Worm (Caenorhabditis elegans): Measurements from ENCODE around the gene frpr-21.
A peak's percentile ranks its signal among the peaks of the same experiment; 100 is the strongest.

frpr-21 gene

DNA sequence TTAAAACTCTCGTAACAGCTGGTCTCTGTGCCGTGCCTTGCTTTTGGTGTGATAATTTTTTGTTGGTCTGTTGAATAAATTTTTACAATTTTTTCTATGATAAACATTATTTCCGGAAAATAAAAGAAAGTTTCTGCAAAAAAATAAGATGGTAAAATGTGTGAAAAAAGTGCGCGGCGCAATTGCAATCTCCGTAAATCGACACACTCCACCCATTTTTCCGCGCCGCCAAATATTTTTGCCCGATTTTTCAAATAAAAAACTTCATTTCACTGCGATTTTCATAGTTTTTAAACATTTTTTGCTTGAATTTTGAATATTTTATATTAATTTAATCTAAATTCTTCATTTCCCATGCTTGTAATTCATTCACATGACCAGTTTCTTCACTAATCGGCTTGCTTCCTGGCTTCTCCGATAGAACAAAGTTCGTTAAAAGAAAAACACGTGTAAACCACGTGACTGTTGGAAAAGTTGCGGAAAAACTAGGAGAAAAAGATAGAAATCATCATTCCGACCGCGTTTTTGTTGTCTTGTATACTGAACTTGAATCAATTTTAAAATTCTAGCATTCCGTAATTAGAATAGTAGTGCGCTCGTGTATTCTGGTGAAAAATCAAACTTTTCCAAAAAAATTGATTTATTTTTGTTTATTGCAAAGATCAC is 33.7 kb downstream of the frpr-21 start (continued):
- TF ChIP-seq atf-7 (tag; optimal IDR thresholded peaks at IDR 0.05) (no peak), hmg-1.2 (GFP tag; IDR thresholded peaks at IDR 0.05) (peak; percentile 43), let-607 (tag; optimal IDR thresholded peaks at IDR 0.05) (peak in 1 of 2 experiments; percentile 35), ama-1 (optimal IDR thresholded peaks at IDR 0.05) (peak; percentile 44), ama-1 (GFP tag; optimal IDR thresholded peaks at IDR 0.05) (peak in 1 of 2 experiments; percentile 16), egl-18 (GFP tag; IDR thresholded peaks at IDR 0.05) (no peak), nfyb-1 (GFP tag; IDR thresholded peaks at IDR 0.05) (0 out of 2 replicates have a peak, but pooled peaks have one; percentile 14), rpc-1 (optimal IDR thresholded peaks at IDR 0.05) (peak; percentile 33), rpc-1 (tag; optimal IDR thresholded peaks at IDR 0.05) (no peak), lin-54 (GFP tag; optimal IDR thresholded peaks at IDR 0.05) (peak; percentile 62), ekl-4 (GFP tag; IDR thresholded peaks at IDR 0.05) (peak; percentile 26; the same call in 1 of the 2 replicates), fkh-3 (tag; optimal IDR thresholded peaks at IDR 0.05) (no peak), lin-40 (tag; optimal IDR thresholded peaks at IDR 0.05) (peak; percentile 59), ceh-100 (GFP tag; IDR thresholded peaks at IDR 0.05) (peak; percentile 74), B0336.3 (GFP tag; IDR thresholded peaks at IDR 0.05) (peak; percentile 39; the same call in 1 of the 2 replicates), ztf-26 (tag; optimal IDR thresholded peaks at IDR 0.05) (no peak), ceh-79 (tag; optimal IDR thresholded peaks at IDR 0.05) (no peak), mel-28 (tag; optimal IDR thresholded peaks at IDR 0.05; ENCODE audit: borderline replicate concordance) (no peak), tbp1 (GFP tag; optimal IDR thresholded peaks at IDR 0.05) (peak; percentile 58), snpc-1.1 (tag; optimal IDR thresholded peaks at IDR 0.05; ENCODE audit: insufficient read depth) (peak; percentile 20), F33H1.4 (GFP tag; IDR thresholded peaks at IDR 0.05) (peak; percentile 51), snpc-1.3 (tag; optimal IDR thresholded peaks at IDR 0.05; ENCODE audit: insufficient read depth) (peak; percentile 78), nhr-120 (GFP tag; IDR thresholded peaks at IDR 0.05) (no peak), cebp-1 (GFP tag; IDR thresholded peaks at IDR 0.05) (no peak), cebp-1 (tag; optimal IDR thresholded peaks at IDR 0.05) (peak; percentile 68), madf-6 (GFP tag; IDR thresholded peaks at IDR 0.05) (peak; percentile 66), zfh-2 (GFP tag; conservative IDR thresholded peaks at IDR 0.05) (no peak), repo-1 (tag; optimal IDR thresholded peaks at IDR 0.05) (peak; percentile 56), ztf-18 (tag; optimal IDR thresholded peaks at IDR 0.05) (peak; percentile 45), bed-2 (GFP tag; IDR thresholded peaks at IDR 0.05) (no peak), efl-1 (GFP tag; optimal IDR thresholded peaks at IDR 0.05) (peak; percentile 2), D2030.7 (GFP tag; IDR thresholded peaks at IDR 0.05) (peak; percentile 56), snpc-3.4 (tag; optimal IDR thresholded peaks at IDR 0.05) (peak; percentile 36), Y67H2A.10 (GFP tag; conservative IDR thresholded peaks at IDR 0.05) (no peak), pha-4 (tag; optimal IDR thresholded peaks at IDR 0.05) (peak; percentile 54), K11D2.4 (GFP tag; IDR thresholded peaks at IDR 0.05) (no peak), F55B11.4 (tag; optimal IDR thresholded peaks at IDR 0.05; ENCODE audit: borderline replicate concordance, insufficient read depth) (no peak), aptf-2 (GFP tag; conservative IDR thresholded peaks at IDR 0.05) (no peak), nhr-80 (tag; optimal IDR thresholded peaks at IDR 0.05) (peak; percentile 26), lsl-1 (GFP tag; optimal IDR thresholded peaks at IDR 0.05) (peak; percentile 57), Y53F4B.3 (GFP tag; IDR thresholded peaks at IDR 0.05) (no peak), tbx-9 (tag; optimal IDR thresholded peaks at IDR 0.05; ENCODE audit: borderline replicate concordance) (no peak), ets-4 (GFP tag; optimal IDR thresholded peaks at IDR 0.05) (no peak), him-1 (tag; optimal IDR thresholded peaks at IDR 0.05) (no peak), nhr-27 (tag; optimal IDR thresholded peaks at IDR 0.05) (no peak), F49E8.2 (tag; optimal IDR thresholded peaks at IDR 0.05; ENCODE audit: insufficient read depth) (peak; percentile 28), K12H6.12 (tag; optimal IDR thresholded peaks at IDR 0.05) (peak; percentile 32), mcd-1 (GFP tag; IDR thresholded peaks at IDR 0.05) (peak; percentile 46; the same call in 1 of the 2 replicates)

Data from whole organism, young adult.